Worm (Caenorhabditis elegans) whole organism, late embryonic: ENCODE data around the gene T07F12.4.

Experiments
- C08G9.2 ChIP-seq: sonication (generic microtip); optimal IDR thresholded peaks from 2 replicates; lab custom pipeline; 2016; ENCODE audit warnings: mild to moderate bottlenecking, missing genetic modification characterization, moderate library complexity, missing compliant biosample characterization
- C38D4.7 ChIP-seq: fragments of 200-800 bp; sonication (Bioruptor generic); optimal IDR thresholded peaks from 2 replicates; lab custom pipeline; 2018; ENCODE audit warnings: mild to moderate bottlenecking, missing genetic modification characterization, moderate library complexity, missing compliant biosample characterization
- K09A11.1 ChIP-seq: sonication (generic microtip); optimal IDR thresholded peaks from 2 replicates; lab custom pipeline; 2017; ENCODE audit warnings: antibody characterized with exemption, mild to moderate bottlenecking, missing genetic modification characterization, missing compliant biosample characterization; ENCODE audit not compliant: insufficient read depth
- ahr-1 ChIP-seq: sonication (generic microtip); optimal IDR thresholded peaks from 2 replicates; lab custom pipeline; 2016; ENCODE audit warnings: missing genetic modification characterization, missing compliant biosample characterization
- ceh-18 ChIP-seq: sonication (generic microtip); optimal IDR thresholded peaks from 2 replicates; lab custom pipeline; 2016; ENCODE audit warnings: missing genetic modification characterization, missing compliant biosample characterization
- ceh-2 ChIP-seq: sonication (generic microtip); optimal IDR thresholded peaks from 2 replicates; lab custom pipeline; 2016; ENCODE audit warnings: missing genotype, missing genetic modification characterization, missing compliant biosample characterization
- ceh-24 ChIP-seq: sonication (generic microtip); optimal IDR thresholded peaks from 2 replicates; lab custom pipeline; 2016; ENCODE audit warnings: mild to moderate bottlenecking, missing genetic modification characterization, missing compliant biosample characterization
- ceh-30 ChIP-seq: fragments of 150-350 bp; optimal IDR thresholded peaks from 2 replicates; lab custom pipeline; 2014; ENCODE audit warnings: missing biosample characterization, missing genetic modification characterization
- ceh-31 ChIP-seq: sonication (generic microtip); optimal IDR thresholded peaks from 2 replicates; lab custom pipeline; 2016; ENCODE audit warnings: missing genetic modification characterization, missing compliant biosample characterization
- ceh-34 ChIP-seq: sonication (generic microtip); optimal IDR thresholded peaks from 2 replicates; lab custom pipeline; 2016; ENCODE audit warnings: mild to moderate bottlenecking, missing genetic modification characterization, missing compliant biosample characterization
- ceh-48 ChIP-seq: sonication (generic microtip); optimal IDR thresholded peaks from 2 replicates; lab custom pipeline; 2016; ENCODE audit warnings: missing genetic modification characterization, inconsistent platforms, missing compliant biosample characterization
- ceh-6 ChIP-seq: fragments of 200-800 bp; sonication (Bioruptor generic); optimal IDR thresholded peaks from 2 replicates; lab custom pipeline; 2018; ENCODE audit warnings: mild to moderate bottlenecking, missing genetic modification characterization, missing compliant biosample characterization
- ceh-9 ChIP-seq: sonication (generic microtip); optimal IDR thresholded peaks from 2 replicates; lab custom pipeline; 2016; ENCODE audit warnings: mild to moderate bottlenecking, missing genetic modification characterization, inconsistent platforms, missing compliant biosample characterization
- dve-1 ChIP-seq: sonication (generic microtip); optimal IDR thresholded peaks from 2 replicates; lab custom pipeline; 2017; ENCODE audit warnings: antibody characterized with exemption, mild to moderate bottlenecking, missing genetic modification characterization, missing compliant biosample characterization
- elt-2 ChIP-seq: sonication (generic microtip); optimal IDR thresholded peaks from 2 replicates; lab custom pipeline; 2016; ENCODE audit warnings: missing genetic modification reagents, missing genetic modification characterization, missing compliant biosample characterization
- elt-4 ChIP-seq: sonication (generic microtip); optimal IDR thresholded peaks from 2 replicates; lab custom pipeline; 2016; ENCODE audit warnings: missing genetic modification characterization, missing compliant biosample characterization
- eyg-1 ChIP-seq: sonication (generic microtip); optimal IDR thresholded peaks from 2 replicates; lab custom pipeline; 2016; ENCODE audit warnings: missing genotype, missing genetic modification characterization, missing compliant biosample characterization
- fax-1 ChIP-seq: sonication (generic microtip); optimal IDR thresholded peaks from 2 replicates; lab custom pipeline; 2016; ENCODE audit warnings: missing genotype, missing genetic modification characterization, missing compliant biosample characterization
- fkh-10 ChIP-seq: fragments of 150-350 bp; optimal IDR thresholded peaks from 2 replicates; lab custom pipeline; 2014; ENCODE audit warnings: missing biosample characterization, missing genetic modification reagents, missing genetic modification characterization
- fkh-6 ChIP-seq: sonication (generic microtip); optimal IDR thresholded peaks from 2 replicates; lab custom pipeline; 2016; ENCODE audit warnings: missing genetic modification characterization, missing compliant biosample characterization
- gmeb-2 ChIP-seq: sonication (generic microtip); optimal IDR thresholded peaks from 2 replicates; lab custom pipeline; 2016; ENCODE audit warnings: missing genetic modification characterization, inconsistent platforms, missing compliant biosample characterization
- hlh-30 ChIP-seq: sonication (generic microtip); optimal IDR thresholded peaks from 2 replicates; lab custom pipeline; 2017; ENCODE audit warnings: antibody characterized with exemption, missing genetic modification characterization, missing compliant biosample characterization; ENCODE audit not compliant: insufficient read depth
- lim-6 ChIP-seq: sonication (generic microtip); optimal IDR thresholded peaks from 2 replicates; lab custom pipeline; 2016; ENCODE audit warnings: missing genetic modification characterization, missing compliant biosample characterization
- madf-2 ChIP-seq: sonication (generic microtip); optimal IDR thresholded peaks from 2 replicates; lab custom pipeline; 2017; ENCODE audit warnings: missing genetic modification characterization, missing compliant biosample characterization
- mec-3 ChIP-seq: sonication (generic microtip); optimal IDR thresholded peaks from 2 replicates; lab custom pipeline; 2016; ENCODE audit warnings: borderline replicate concordance, missing genetic modification characterization, missing compliant biosample characterization
- nhr-11 ChIP-seq: fragments of 150-350 bp; optimal IDR thresholded peaks from 2 replicates; lab custom pipeline; 2014; ENCODE audit warnings: missing biosample characterization, missing genetic modification characterization
- nhr-232 ChIP-seq: sonication (generic microtip); optimal IDR thresholded peaks from 2 replicates; lab custom pipeline; 2016; ENCODE audit warnings: missing genetic modification characterization, missing compliant biosample characterization
- npax-4 ChIP-seq: sonication (generic microtip); optimal IDR thresholded peaks from 2 replicates; lab custom pipeline; 2016; ENCODE audit warnings: missing genetic modification characterization, missing compliant biosample characterization
- pat-9 ChIP-seq: fragments of 200-800 bp; sonication (Bioruptor generic); optimal IDR thresholded peaks from 2 replicates; lab custom pipeline; 2018; ENCODE audit warnings: mild to moderate bottlenecking, missing genetic modification characterization, moderate library complexity, missing compliant biosample characterization
- pha-2 ChIP-seq: sonication (generic microtip); optimal IDR thresholded peaks from 2 replicates; lab custom pipeline; 2017; ENCODE audit warnings: mild to moderate bottlenecking, missing genetic modification characterization, missing compliant biosample characterization
- pha-4 ChIP-seq: fragments of 150-350 bp; optimal IDR thresholded peaks from 2 replicates; lab custom pipeline; 2018; ENCODE audit warnings: missing biosample characterization, missing genetic modification reagents, missing genetic modification characterization
- pqm-1 ChIP-seq: sonication (generic microtip); optimal IDR thresholded peaks from 2 replicates; lab custom pipeline; 2016; ENCODE audit warnings: missing genetic modification characterization, missing compliant biosample characterization
- pros-1 ChIP-seq: fragments of 150-350 bp; optimal IDR thresholded peaks from 2 replicates; lab custom pipeline; 2014; ENCODE audit warnings: missing biosample characterization, missing genetic modification reagents, missing genetic modification characterization
- ref-2 ChIP-seq: sonication (generic microtip); optimal IDR thresholded peaks from 2 replicates; lab custom pipeline; 2016; ENCODE audit warnings: missing genetic modification characterization, missing compliant biosample characterization
- sdc-2 ChIP-seq: sonication (generic microtip); optimal IDR thresholded peaks from 2 replicates; lab custom pipeline; 2016; ENCODE audit warnings: missing genotype, missing genetic modification characterization, missing compliant biosample characterization
- syd-9 ChIP-seq: sonication (generic microtip); optimal IDR thresholded peaks from 2 replicates; lab custom pipeline; 2016; ENCODE audit warnings: mild to moderate bottlenecking, missing genetic modification characterization, moderate library complexity, missing compliant biosample characterization
- tbx-2 ChIP-seq: sonication (generic microtip); optimal IDR thresholded peaks from 2 replicates; lab custom pipeline; 2016; ENCODE audit warnings: missing genetic modification characterization, missing compliant biosample characterization
- ttx-3 ChIP-seq: sonication (generic microtip); optimal IDR thresholded peaks from 2 replicates; lab custom pipeline; 2016; ENCODE audit warnings: missing genetic modification reagents, missing genetic modification characterization, missing compliant biosample characterization
- unc-3 ChIP-seq, 2 experiments: fragments of 200-800 bp in 1 of 2; sonication (Bioruptor generic) in 1 of 2; sonication (generic microtip) in 1 of 2; conservative IDR thresholded peaks in 1 of 2; optimal IDR thresholded peaks in 1 of 2; 2 replicates each; pipeline versions ENCODE4 v1.3.6 to Lab custom; 2016 to 2022; ENCODE audit warnings: missing compliant biosample characterization in 2 of 2, missing genetic modification characterization in 2 of 2, missing genetic modification reagents in 1 of 2
- unc-42 ChIP-seq: sonication (generic microtip); optimal IDR thresholded peaks from 2 replicates; lab custom pipeline; 2016; ENCODE audit warnings: missing genotype, missing genetic modification characterization, missing compliant biosample characterization
- unc-55 ChIP-seq: sonication (generic microtip); optimal IDR thresholded peaks from 2 replicates; lab custom pipeline; 2017; ENCODE audit warnings: missing biosample characterization, missing genetic modification reagents, missing genetic modification characterization
- unc-86 ChIP-seq: sonication (generic microtip); optimal IDR thresholded peaks from 2 replicates; lab custom pipeline; 2016; ENCODE audit warnings: missing genetic modification characterization, missing compliant biosample characterization
- zip-5 ChIP-seq: sonication (generic microtip); optimal IDR thresholded peaks from 2 replicates; lab custom pipeline; 2016; ENCODE audit warnings: missing genetic modification characterization, missing compliant biosample characterization
- ztf-16 ChIP-seq: sonication (generic microtip); optimal IDR thresholded peaks from 2 replicates; lab custom pipeline; 2017; ENCODE audit warnings: missing genetic modification characterization, missing compliant biosample characterization

The T07F12.4 gene

DNA sequence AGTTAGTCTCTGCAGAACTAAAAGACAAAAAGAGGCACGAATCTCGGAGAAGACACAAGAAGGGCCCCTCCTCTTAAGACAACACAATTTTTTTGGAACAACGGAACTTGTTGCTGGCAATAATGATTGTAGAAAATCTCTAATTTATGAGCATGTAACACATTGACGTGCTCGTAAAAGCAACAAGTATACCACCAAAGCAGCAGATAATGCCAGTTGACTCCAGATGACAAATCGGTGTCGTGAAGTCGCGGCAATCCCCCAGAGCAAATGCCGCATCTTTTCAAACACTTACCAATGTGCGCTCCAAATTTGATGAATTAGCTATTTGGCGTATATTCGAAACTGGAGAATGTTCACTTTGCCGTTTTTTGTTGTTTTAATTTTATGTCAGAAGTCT, 36.4 kb downstream of the T07F12.4 start:
- TF ChIP-seq ceh-9 (tag; lab: Kevin White, UChicago) (no peak), dve-1 (tag; lab: Kevin White, UChicago) (no peak), zip-5 (no peak), ttx-3 (tag; lab: Kevin White, UChicago) (no peak), ceh-18 (tag; lab: Kevin White, UChicago) (no peak), ahr-1 (tag; lab: Kevin White, UChicago) (no peak), npax-4 (tag; lab: Kevin White, UChicago) (no peak)

DNA sequence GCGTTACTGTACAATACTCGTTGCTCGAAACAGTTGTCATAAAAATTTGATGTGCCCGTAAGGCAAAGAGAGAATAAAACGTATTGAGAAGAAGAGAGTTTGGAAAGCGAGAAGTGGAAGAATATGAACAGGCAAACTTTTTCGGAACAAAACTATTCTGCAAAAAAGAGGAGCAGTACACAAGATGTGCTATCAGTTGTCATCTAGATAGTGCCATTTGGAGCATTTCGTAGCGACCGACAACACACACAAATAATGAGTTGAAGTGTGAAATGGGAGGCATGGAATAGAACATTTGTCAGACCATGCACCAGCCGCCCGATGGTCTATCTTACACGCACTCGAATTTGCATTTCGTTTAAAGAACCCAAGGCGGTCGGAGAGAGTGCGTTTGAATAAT, 38.6 kb downstream of the T07F12.4 start:
- TF ChIP-seq tbx-2 (tag; lab: Kevin White, UChicago) (no peak), ceh-48 (tag; lab: Kevin White, UChicago) (no peak), pha-2 (tag; lab: Kevin White, UChicago) (no peak), ref-2 (tag; lab: Kevin White, UChicago) (no peak), lim-6 (tag; lab: Kevin White, UChicago) (no peak), gmeb-2 (tag; lab: Kevin White, UChicago) (no peak), ztf-16 (tag; lab: Kevin White, UChicago) (no peak), ceh-30 (no peak), pros-1 (no peak), sdc-2 (no peak)

DNA sequence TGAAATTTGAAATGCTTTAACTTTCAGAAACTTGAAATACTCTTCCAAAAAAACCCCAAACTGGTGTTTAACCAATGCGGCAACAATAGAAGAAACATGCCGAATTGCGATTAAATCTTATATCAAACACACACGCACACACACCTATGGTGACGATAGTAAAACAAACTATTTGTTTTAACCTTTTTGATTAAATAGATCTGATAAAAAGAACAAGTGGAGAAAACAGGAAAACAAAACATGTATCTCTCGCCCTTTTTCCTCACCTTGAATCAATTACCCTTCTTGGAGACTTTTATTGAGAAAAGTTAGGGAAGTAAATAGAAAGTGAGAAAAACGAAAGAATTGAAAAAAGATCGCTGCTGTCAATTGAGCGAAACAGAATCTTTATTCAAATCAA, 39.2 kb downstream of the T07F12.4 start:
- TF ChIP-seq elt-2 (no peak), hlh-30 (tag; lab: Kevin White, UChicago) (no peak), ceh-34 (no peak), pros-1 (no peak), C08G9.2 (tag; lab: Kevin White, UChicago) (no peak), pat-9 (tag; lab: Kevin White, UChicago) (no peak), ceh-31 (tag; lab: Kevin White, UChicago) (no peak), ztf-16 (tag; lab: Kevin White, UChicago) (no peak), ceh-2 (tag; lab: Kevin White, UChicago) (no peak), zip-5 (no peak), pha-4 (tag; lab: Kevin White, UChicago) (no peak), C38D4.7 (GFP tag; lab: Kevin White, UChicago) (no peak), fax-1 (tag; lab: Kevin White, UChicago) (no peak), elt-4 (no peak), tbx-2 (tag; lab: Kevin White, UChicago) (no peak), ceh-9 (tag; lab: Kevin White, UChicago) (no peak), mec-3 (tag; lab: Kevin White, UChicago) (no peak), nhr-232 (no peak)

DNA sequence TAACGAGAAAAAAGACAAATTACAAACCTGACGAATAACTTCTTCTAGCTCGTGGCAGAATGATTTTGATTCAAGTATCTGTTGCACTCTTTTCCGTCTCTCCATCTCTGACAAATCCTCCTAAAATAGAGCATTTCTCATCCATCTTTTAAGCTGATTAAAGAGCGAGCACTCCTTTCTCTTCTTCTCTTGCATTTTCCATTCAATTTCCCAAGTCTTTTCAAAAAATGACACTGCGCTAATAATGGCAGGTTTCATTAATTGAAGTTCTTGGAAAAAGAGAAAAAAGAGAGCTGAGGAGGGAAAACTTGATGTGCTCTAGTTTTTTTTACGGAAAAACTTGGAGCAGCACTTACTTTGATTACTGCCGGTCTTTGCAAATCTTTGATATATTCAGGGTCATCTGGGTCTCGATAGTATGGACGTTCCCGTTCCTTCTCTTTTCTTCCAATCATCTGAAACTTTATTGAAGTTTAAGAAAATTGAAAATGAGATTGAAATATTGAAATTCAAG, 41.0 kb downstream of the T07F12.4 start, which contains the start of gene add-1:
Gene add-1, minus strand, starts transcription at position 464 of the 514 bp plus-strand sequence.
- no peak for TF ChIP-seq unc-86
- TF ChIP-seq unc-42 (tag; lab: Kevin White, UChicago) = peak; percentile 47

DNA sequence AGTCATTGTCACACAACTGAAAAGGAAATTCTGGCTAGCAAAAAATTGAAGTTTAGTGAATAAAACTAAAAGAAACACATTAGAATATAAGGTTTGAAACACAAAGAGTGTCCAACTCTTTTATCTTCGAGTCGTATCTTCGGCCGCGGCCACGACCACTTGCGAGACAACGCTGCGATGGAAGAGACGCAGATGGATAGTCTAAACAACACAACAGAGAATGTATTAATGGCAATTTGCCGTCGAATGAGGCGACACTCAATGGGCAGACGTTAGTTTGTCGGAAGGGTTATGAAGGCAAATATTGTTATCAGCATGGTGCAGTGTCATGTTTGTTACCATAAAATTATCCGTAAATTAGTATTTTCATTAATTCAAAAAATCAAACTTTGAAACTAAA, 47.6 kb downstream of the T07F12.4 start, which contains the start of gene F39C12.1:
Gene F39C12.1, minus strand, starts transcription at position 136 of the 400 bp plus-strand sequence.
- TF ChIP-seq nhr-11 (tag; lab: Kevin White, UChicago) (no peak), syd-9 (tag; lab: Kevin White, UChicago) (no peak), npax-4 (tag; lab: Kevin White, UChicago) (no peak), ztf-16 (tag; lab: Kevin White, UChicago) (no peak), ceh-24 (tag; lab: Kevin White, UChicago) (no peak), ceh-31 (tag; lab: Kevin White, UChicago) (peak; percentile 65), sdc-2 (no peak), eyg-1 (no peak), fkh-10 (GFP tag; lab: Kevin White, UChicago) (no peak), unc-3 (GFP tag; conservative IDR thresholded peaks at IDR 0.05; lab: Robert Waterston, UW) (no peak), unc-3 (tag; optimal IDR thresholded peaks at IDR 0.05; lab: Kevin White, UChicago) (no peak), unc-42 (tag; lab: Kevin White, UChicago) (peak; percentile 52), pqm-1 (no peak), dve-1 (tag; lab: Kevin White, UChicago) (peak; percentile 11), madf-2 (no peak), ceh-6 (GFP tag; lab: Kevin White, UChicago) (no peak), fkh-6 (no peak), unc-55 (GFP tag; lab: Kevin White, UChicago) (no peak), pat-9 (tag; lab: Kevin White, UChicago) (no peak), ceh-30 (no peak), ceh-48 (tag; lab: Kevin White, UChicago) (no peak), ceh-2 (tag; lab: Kevin White, UChicago) (peak; percentile 52), K09A11.1 (tag; lab: Kevin White, UChicago) (no peak)
